Fruit fly (Drosophila melanogaster): Measurements from ENCODE around the gene otu.

DNA sequence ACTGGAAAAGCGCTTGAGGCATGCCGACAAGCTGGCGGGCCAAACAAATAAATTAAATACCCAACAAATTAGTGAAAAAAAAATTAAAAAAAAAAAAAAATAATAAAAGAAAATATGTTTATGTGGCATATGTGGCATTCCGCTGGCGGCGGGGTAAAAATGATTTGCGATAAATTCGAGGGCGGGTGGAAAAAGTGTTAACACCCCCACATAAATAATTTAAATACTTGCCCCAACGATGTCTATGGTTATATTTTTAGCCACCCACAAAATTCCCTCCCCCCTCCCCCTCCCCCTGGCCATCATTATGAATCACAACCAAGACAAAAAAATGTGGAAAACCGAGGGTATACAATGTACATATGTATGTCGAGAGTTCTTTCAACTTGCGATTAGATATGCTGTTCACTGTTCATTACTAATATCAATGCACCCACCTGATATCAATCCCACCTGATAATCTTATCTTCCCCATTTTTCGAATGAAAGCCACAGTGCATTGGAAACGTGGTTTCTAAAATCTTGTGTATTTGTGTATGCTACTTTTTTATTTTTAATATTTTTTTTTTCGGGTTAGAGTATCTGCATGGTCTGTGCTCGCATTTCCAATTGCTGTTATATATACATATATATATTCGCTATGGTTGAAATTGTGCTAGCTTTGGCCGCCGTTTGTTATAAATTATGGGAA, 39.0 kb downstream of the otu start:
- TF ChIP-seq so (GFP tag; IDR thresholded peaks at IDR 0.05) (no peak), wor (GFP tag; IDR thresholded peaks at IDR 0.05) (no peak), CG12219 (GFP tag; optimal IDR thresholded peaks at IDR 0.05) (no peak), CG13123 (GFP tag; optimal IDR thresholded peaks at IDR 0.05) (no peak)
